Fruit fly (Drosophila melanogaster): ENCODE measurements around the gene Atg2.

Gene Atg2

dm6 chr3L:2800329-2800728 is 26.2 kb downstream of the Atg2 start (continued):
- no peak for TF ChIP-seq CG6854 (GFP tag; optimal IDR thresholded peaks at IDR 0.05)
- peak; percentile 50; the same call in 1 of the 2 replicates for TF ChIP-seq Gug (GFP tag; IDR thresholded peaks at IDR 0.05)
- TF ChIP-seq CG6792 (GFP tag; optimal IDR thresholded peaks at IDR 0.05), result peak; percentile 35
- peak; percentile 70; the same call in 2 of the 3 replicates for TF ChIP-seq eg (GFP tag; IDR thresholded peaks at IDR 0.05)
- peak; percentile 42 to 54 for TF ChIP-seq salr (GFP tag; optimal IDR thresholded peaks at IDR 0.05)
- TF ChIP-seq CG6808 (GFP tag; optimal IDR thresholded peaks at IDR 0.05), result peak; percentile 28
- TF ChIP-seq lz (GFP tag; optimal IDR thresholded peaks at IDR 0.05), result peak; percentile 56
- peak; percentile 3 to 50 for TF ChIP-seq ss (GFP tag; optimal IDR thresholded peaks at IDR 0.05)
- peak; percentile 36 for TF ChIP-seq CG7368 (GFP tag; optimal IDR thresholded peaks at IDR 0.05)
- TF ChIP-seq CG32006 (GFP tag; optimal IDR thresholded peaks at IDR 0.05), result peak; percentile 60
- no peak for TF ChIP-seq Hr38 (GFP tag; optimal IDR thresholded peaks at IDR 0.05)
- peak; percentile 35 for TF ChIP-seq CG4318 (GFP tag; optimal IDR thresholded peaks at IDR 0.05)
- no peak for TF ChIP-seq Ets21C (GFP tag; optimal IDR thresholded peaks at IDR 0.05)
- TF ChIP-seq pdm3 (GFP tag; optimal IDR thresholded peaks at IDR 0.05), result peak; percentile 73
- peak; percentile 43 for TF ChIP-seq CG10631 (GFP tag; optimal IDR thresholded peaks at IDR 0.05)
- TF ChIP-seq CG15336 (GFP tag; IDR thresholded peaks at IDR 0.05), result peak; percentile 68; the same call in 1 of the 2 replicates
- no peak for TF ChIP-seq Eip93F (GFP tag; optimal IDR thresholded peaks at IDR 0.05)
- TF ChIP-seq CG16779 (tag; optimal IDR thresholded peaks at IDR 0.05), result peak; percentile 4
- TF ChIP-seq CG8632 (GFP tag; optimal IDR thresholded peaks at IDR 0.05), result peak; percentile 16

- TF ChIP-seq net (GFP tag; optimal IDR thresholded peaks at IDR 0.05), result no peak
- no peak for TF ChIP-seq Met (GFP tag; optimal IDR thresholded peaks at IDR 0.05)
- no peak for TF ChIP-seq CG4318 (GFP tag; optimal IDR thresholded peaks at IDR 0.05)
- no peak for TF ChIP-seq Lpt (GFP tag; optimal IDR thresholded peaks at IDR 0.05)
- TF ChIP-seq achi (GFP tag; optimal IDR thresholded peaks at IDR 0.05), result no peak
- TF ChIP-seq svp (GFP tag), result peak; percentile 38
- no peak for TF ChIP-seq Hr39 (GFP tag; optimal IDR thresholded peaks at IDR 0.05)
- no peak for TF ChIP-seq CG7368 (GFP tag; optimal IDR thresholded peaks at IDR 0.05)
- TF ChIP-seq Hr38 (GFP tag; optimal IDR thresholded peaks at IDR 0.05), result no peak
- no peak for TF ChIP-seq esn (GFP tag; optimal IDR thresholded peaks at IDR 0.05)
- no peak for TF ChIP-seq salr (GFP tag; optimal IDR thresholded peaks at IDR 0.05)
- no peak for TF ChIP-seq fd85E (GFP tag; optimal IDR thresholded peaks at IDR 0.05)
- TF ChIP-seq Eip78C (GFP tag), result peak; percentile 66
- TF ChIP-seq Eip93F (GFP tag; optimal IDR thresholded peaks at IDR 0.05), result no peak
- TF ChIP-seq Sox14 (GFP tag; optimal IDR thresholded peaks at IDR 0.05), result no peak
- no peak for TF ChIP-seq pdm3 (GFP tag; optimal IDR thresholded peaks at IDR 0.05)
- no peak for TF ChIP-seq CG6854 (GFP tag; optimal IDR thresholded peaks at IDR 0.05)
- TF ChIP-seq Sox102F (GFP tag; optimal IDR thresholded peaks at IDR 0.05), result peak; percentile 17
- TF ChIP-seq CG6163 (GFP tag; IDR thresholded peaks at IDR 0.05), result peak; percentile 48; the same call in 1 of the 3 replicates
- no peak for TF ChIP-seq topi (GFP tag; optimal IDR thresholded peaks at IDR 0.05)
- no peak for TF ChIP-seq CG32006 (GFP tag; optimal IDR thresholded peaks at IDR 0.05)
- TF ChIP-seq lz (GFP tag; optimal IDR thresholded peaks at IDR 0.05), result no peak
- no peak for TF ChIP-seq dac (GFP tag; optimal IDR thresholded peaks at IDR 0.05)
- no peak for TF ChIP-seq eg (GFP tag; IDR thresholded peaks at IDR 0.05)
- TF ChIP-seq Sox15 (GFP tag; optimal IDR thresholded peaks at IDR 0.05), result no peak
- no peak for TF ChIP-seq CG3919 (GFP tag; optimal IDR thresholded peaks at IDR 0.05)
- TF ChIP-seq CG6808 (GFP tag; optimal IDR thresholded peaks at IDR 0.05), result no peak
- no peak for TF ChIP-seq CG16779 (tag; optimal IDR thresholded peaks at IDR 0.05)
- no peak for TF ChIP-seq fkh (GFP tag; optimal IDR thresholded peaks at IDR 0.05)
- TF ChIP-seq ss (GFP tag; optimal IDR thresholded peaks at IDR 0.05), result peak in 1 of 2 experiments; percentile 78
- peak; percentile 67 for TF ChIP-seq vri (GFP tag; optimal IDR thresholded peaks at IDR 0.05)
- no peak for TF ChIP-seq CG11762 (GFP tag; optimal IDR thresholded peaks at IDR 0.05; ENCODE audit: insufficient read depth)
- no peak for TF ChIP-seq CG6792 (GFP tag; optimal IDR thresholded peaks at IDR 0.05)
- no peak for TF ChIP-seq CG6276 (GFP tag; optimal IDR thresholded peaks at IDR 0.05)
- no peak for TF ChIP-seq CG34406 (GFP tag; optimal IDR thresholded peaks at IDR 0.05)
- TF ChIP-seq Gug (GFP tag; IDR thresholded peaks at IDR 0.05), result no peak
- no peak for TF ChIP-seq acj6 (GFP tag; optimal IDR thresholded peaks at IDR 0.05)
- no peak for TF ChIP-seq Hr4 (GFP tag; optimal IDR thresholded peaks at IDR 0.05)
- no peak for TF ChIP-seq spab (GFP tag; optimal IDR thresholded peaks at IDR 0.05)
- no peak for TF ChIP-seq CG11294 (GFP tag; IDR thresholded peaks at IDR 0.05)
- no peak for TF ChIP-seq CG10669 (GFP tag; optimal IDR thresholded peaks at IDR 0.05)
- TF ChIP-seq cyc (GFP tag; optimal IDR thresholded peaks at IDR 0.05), result no peak
- no peak for TF ChIP-seq CG9139 (GFP tag; optimal IDR thresholded peaks at IDR 0.05)
- TF ChIP-seq dsx (GFP tag; optimal IDR thresholded peaks at IDR 0.05; ENCODE audit: poor library complexity, severe bottlenecking), result no peak
Measured at dm6 chr3L:2801376-2801775, 27.2 kb downstream of the Atg2 start.
